Worm (Caenorhabditis elegans) whole organism, mixed stage, embryonic: ENCODE measurements around the gene mtq-2.

Experiments
- M03D4.4 ChIP-seq: sonication (generic microtip); optimal IDR thresholded peaks from 2 replicates; lab custom pipeline; 2017; ENCODE audit warnings: mild to moderate bottlenecking, missing genetic modification characterization, missing compliant biosample characterization
- bed-3 ChIP-seq: fragments of 200-800 bp; sonication (Bioruptor generic); optimal IDR thresholded peaks from 3 replicates; lab custom pipeline; 2018; ENCODE audit warnings: mild to moderate bottlenecking, missing genetic modification characterization, moderate library complexity, missing compliant biosample characterization
- blmp-1 ChIP-seq: fragments of 150-350 bp; optimal IDR thresholded peaks from 2 replicates; lab custom pipeline; 2014; ENCODE audit warnings: missing biosample characterization, missing genetic modification characterization
- ceh-39 ChIP-seq: fragments of 150-350 bp; optimal IDR thresholded peaks from 2 replicates; lab custom pipeline; 2014; ENCODE audit warnings: missing biosample characterization, missing genetic modification characterization
- ceh-43 ChIP-seq: fragments of 200-800 bp; sonication (Bioruptor generic); optimal IDR thresholded peaks from 2 replicates; lab custom pipeline; 2018; ENCODE audit warnings: mild to moderate bottlenecking, missing genetic modification characterization, moderate library complexity, missing compliant biosample characterization
- ceh-83 ChIP-seq: fragments of 200-800 bp; sonication (Bioruptor generic); optimal IDR thresholded peaks from 2 replicates; lab custom pipeline; 2018; ENCODE audit warnings: mild to moderate bottlenecking, missing genetic modification characterization, missing compliant biosample characterization
- ces-1 ChIP-seq: fragments of 150-350 bp; optimal IDR thresholded peaks from 2 replicates; lab custom pipeline; 2014; ENCODE audit warnings: missing biosample characterization, missing genetic modification reagents, missing genetic modification characterization
- cnd-1 ChIP-seq: fragments of 200-800 bp; sonication (Bioruptor generic); optimal IDR thresholded peaks from 2 replicates; lab custom pipeline; 2018; ENCODE audit warnings: mild to moderate bottlenecking, missing genetic modification characterization, missing compliant biosample characterization
- drap-1 ChIP-seq: fragments of 200-800 bp; sonication (Bioruptor generic); optimal IDR thresholded peaks from 3 replicates; lab custom pipeline; 2018; ENCODE audit warnings: mild to moderate bottlenecking, missing genetic modification characterization, missing compliant biosample characterization
- elt-1 ChIP-seq: sonication (generic microtip); optimal IDR thresholded peaks from 2 replicates; lab custom pipeline; 2017; ENCODE audit warnings: missing genetic modification characterization, mild to moderate bottlenecking, missing compliant biosample characterization, antibody characterized with exemption, moderate library complexity, borderline replicate concordance; ENCODE audit not compliant: insufficient read depth
- flh-1 ChIP-seq: fragments of 200-800 bp; sonication (Bioruptor generic); optimal IDR thresholded peaks from 2 replicates; lab custom pipeline; 2018; ENCODE audit warnings: mild to moderate bottlenecking, missing genetic modification characterization, moderate library complexity, missing compliant biosample characterization
- hlh-1 ChIP-seq: fragments of 150-350 bp; optimal IDR thresholded peaks from 2 replicates; lab custom pipeline; 2014; ENCODE audit warnings: missing biosample characterization, missing genetic modification reagents, missing genetic modification characterization
- lin-13 ChIP-seq: fragments of 150-350 bp; optimal IDR thresholded peaks from 2 replicates; lab custom pipeline; 2014; ENCODE audit warnings: missing biosample characterization, missing genetic modification characterization
- lin-32 ChIP-seq: fragments of 200-800 bp; sonication (Bioruptor generic); optimal IDR thresholded peaks from 2 replicates; lab custom pipeline; 2018; ENCODE audit warnings: mild to moderate bottlenecking, missing genetic modification characterization, missing compliant biosample characterization
- lsy-2 ChIP-seq: fragments of 150-350 bp; optimal IDR thresholded peaks from 2 replicates; lab custom pipeline; 2014; ENCODE audit warnings: missing biosample characterization, missing genetic modification characterization
- mab-5 ChIP-seq: fragments of 150-350 bp; optimal IDR thresholded peaks from 2 replicates; lab custom pipeline; 2014; ENCODE audit warnings: missing biosample characterization, missing genetic modification characterization
- mep-1 ChIP-seq: fragments of 150-350 bp; optimal IDR thresholded peaks from 2 replicates; lab custom pipeline; 2017; ENCODE audit warnings: missing biosample characterization, missing genetic modification reagents, missing genetic modification characterization, inconsistent platforms
- mls-2 ChIP-seq: sonication (generic microtip); optimal IDR thresholded peaks from 2 replicates; lab custom pipeline; 2016; ENCODE audit warnings: mild to moderate bottlenecking, missing genetic modification characterization, moderate library complexity, missing compliant biosample characterization
- nhr-12 ChIP-seq: fragments of 150-350 bp; optimal IDR thresholded peaks from 2 replicates; lab custom pipeline; 2014; ENCODE audit warnings: missing biosample characterization, missing genetic modification characterization
- nhr-2 ChIP-seq: fragments of 150-350 bp; optimal IDR thresholded peaks from 2 replicates; lab custom pipeline; 2014; ENCODE audit warnings: missing biosample characterization, missing genetic modification characterization
- nhr-237 ChIP-seq: fragments of 150-350 bp; optimal IDR thresholded peaks from 2 replicates; lab custom pipeline; 2014; ENCODE audit warnings: missing biosample characterization, missing genetic modification characterization
- nhr-28 ChIP-seq: fragments of 150-350 bp; optimal IDR thresholded peaks from 2 replicates; lab custom pipeline; 2014; ENCODE audit warnings: missing biosample characterization, missing genetic modification characterization
- nhr-76 ChIP-seq: sonication (generic microtip); optimal IDR thresholded peaks from 2 replicates; lab custom pipeline; 2017; ENCODE audit warnings: missing biosample characterization, missing genetic modification characterization
- pha-4 ChIP-seq: fragments of 150-350 bp; optimal IDR thresholded peaks from 2 replicates; lab custom pipeline; 2018; ENCODE audit warnings: missing biosample characterization, missing genetic modification reagents, missing genetic modification characterization
- sem-2 ChIP-seq: fragments of 200-800 bp; sonication (Bioruptor generic); optimal IDR thresholded peaks from 2 replicates; lab custom pipeline; 2018; ENCODE audit warnings: mild to moderate bottlenecking, missing genetic modification characterization, missing compliant biosample characterization
- snpc-4 ChIP-seq: fragments of 150-350 bp; optimal IDR thresholded peaks from 2 replicates; lab custom pipeline; 2014; ENCODE audit warnings: missing biosample characterization, missing genetic modification characterization
- tbx-8 ChIP-seq: fragments of 200-800 bp; sonication (Bioruptor generic); optimal IDR thresholded peaks from 2 replicates; lab custom pipeline; 2018; ENCODE audit warnings: mild to moderate bottlenecking, missing genetic modification characterization, moderate library complexity, missing compliant biosample characterization
- unc-39 ChIP-seq: fragments of 150-350 bp; optimal IDR thresholded peaks from 2 replicates; lab custom pipeline; 2014; ENCODE audit warnings: missing biosample characterization, missing genetic modification characterization
- unc-62 ChIP-seq: fragments of 150-350 bp; optimal IDR thresholded peaks from 2 replicates; lab custom pipeline; 2014; ENCODE audit warnings: missing biosample characterization, missing genetic modification reagents, missing genetic modification characterization
- ztf-11 ChIP-seq: fragments of 150-350 bp; optimal IDR thresholded peaks from 2 replicates; lab custom pipeline; 2014; ENCODE audit warnings: missing biosample characterization, missing genetic modification characterization

Gene mtq-2

ce11 chrII:2189357-2189756 lies at the start of gene mtq-2:
TSS of gene mtq-2 (minus strand) at chrII:2189457.
- TF ChIP-seq snpc-4 (tag; lab: Kevin White, UChicago) = no peak
- TF ChIP-seq mab-5 (tag; lab: Kevin White, UChicago) = no peak
- no peak for TF ChIP-seq mls-2 (tag; lab: Kevin White, UChicago)
- no peak for TF ChIP-seq pha-4 (tag; lab: Kevin White, UChicago)
- no peak for TF ChIP-seq tbx-8
- TF ChIP-seq ztf-11 (tag; lab: Kevin White, UChicago) = no peak
- no peak for TF ChIP-seq cnd-1
- TF ChIP-seq nhr-12 = no peak
- no peak for TF ChIP-seq drap-1
- no peak for TF ChIP-seq lsy-2
- TF ChIP-seq ceh-43 (GFP tag; lab: Kevin White, UChicago) = no peak
- TF ChIP-seq unc-62 (GFP tag; lab: Kevin White, UChicago) = no peak
- no peak for TF ChIP-seq hlh-1
- no peak for TF ChIP-seq unc-39 (tag; lab: Kevin White, UChicago)
- no peak for TF ChIP-seq ceh-83 (GFP tag; lab: Kevin White, UChicago)
- TF ChIP-seq bed-3 = no peak
- no peak for TF ChIP-seq ceh-39 (tag; lab: Kevin White, UChicago)
- TF ChIP-seq mep-1 = no peak
- no peak for TF ChIP-seq nhr-76 (tag; lab: Kevin White, UChicago)
- TF ChIP-seq, all 35 proteins: peak for 0

- TF ChIP-seq mab-5 (tag; lab: Kevin White, UChicago) (no peak), blmp-1 (tag; lab: Kevin White, UChicago) (no peak), unc-39 (tag; lab: Kevin White, UChicago) (no peak), M03D4.4 (tag; lab: Kevin White, UChicago) (no peak), lsy-2 (no peak), nhr-2 (tag; lab: Kevin White, UChicago) (no peak), sem-2 (no peak), ceh-83 (GFP tag; lab: Kevin White, UChicago) (no peak), elt-1 (no peak), lin-32 (GFP tag; lab: Kevin White, UChicago) (no peak)
These were observed 47.1 kb upstream of the mtq-2 start for ce11 chrII:2236352-2236751.

- no peak for TF ChIP-seq snpc-4 (tag; lab: Kevin White, UChicago)
- TF ChIP-seq elt-1 = no peak
- TF ChIP-seq nhr-28 (tag; lab: Kevin White, UChicago) = no peak
- TF ChIP-seq flh-1 = no peak
- TF ChIP-seq ceh-43 (GFP tag; lab: Kevin White, UChicago) = no peak
These were observed 44.0 kb upstream of the mtq-2 start, which contains the start of gene cct-3 for ce11 chrII:2233240-2233639. TSS of gene cct-3 (plus strand) at chrII:2233540.

- TF ChIP-seq lsy-2 = peak; percentile 84
- TF ChIP-seq, all 35 proteins: peak for 1; not testable (repeated sequence) for 34
These were observed 43.2 kb upstream of the mtq-2 start, which contains the start of gene F54A3.6 for ce11 chrII:2232429-2232828. TSS of gene F54A3.6 (minus strand) at chrII:2232470.

- TF ChIP-seq tbx-8 (no peak), sem-2 (no peak), nhr-237 (tag; lab: Kevin White, UChicago) (no peak), ces-1 (no peak), M03D4.4 (tag; lab: Kevin White, UChicago) (no peak)
These were observed 41.1 kb upstream of the mtq-2 start for ce11 chrII:2230368-2230767.

ce11 chrII:2225608-2226007 lies 36.4 kb upstream of the mtq-2 start, which contains the start of gene F54A3.5:
TSS of gene F54A3.5 (minus strand) at chrII:2225708.
- no peak for TF ChIP-seq pha-4 (tag; lab: Kevin White, UChicago)

- TF ChIP-seq ceh-83 (GFP tag; lab: Kevin White, UChicago) (no peak), lin-13 (tag; lab: Kevin White, UChicago) (no peak)
These were observed 34.2 kb upstream of the mtq-2 start, which contains the start of gene cbs-2 for ce11 chrII:2223467-2223866. TSS of gene cbs-2 (minus strand) at chrII:2223567.
